Fruit fly (Drosophila melanogaster) whole organism, embryonic: ENCODE measurements around the gene CG3088.
A peak's percentile ranks its signal among the peaks of the same experiment; 100 is the strongest.

ENCODE experiments used
- Atf-2 ChIP-seq: fragments of 200-800 bp; sonication (Bioruptor generic); optimal IDR thresholded peaks from 2 replicates; lab custom pipeline; 2016; ENCODE audit warnings: missing biosample characterization, missing genetic modification characterization
- CG10543 ChIP-seq: fragments of 200-800 bp; sonication (Bioruptor generic); optimal IDR thresholded peaks from 3 replicates; lab custom pipeline; 2017; ENCODE audit warnings: missing biosample characterization, mild to moderate bottlenecking, missing genetic modification characterization, moderate library complexity
- CG10654 ChIP-seq: fragments of 200-800 bp; sonication (Bioruptor generic); optimal IDR thresholded peaks from 2 replicates; lab custom pipeline; 2016; ENCODE audit warnings: missing biosample characterization, missing genetic modification characterization
- CG12769 ChIP-seq: fragments of 200-800 bp; sonication (Bioruptor generic); optimal IDR thresholded peaks from 2 replicates; lab custom pipeline; 2019; ENCODE audit warnings: missing biosample characterization, mild to moderate bottlenecking, missing genetic modification characterization, moderate library complexity
- CG12942 ChIP-seq: fragments of 200-800 bp; sonication (Bioruptor generic); optimal IDR thresholded peaks from 3 replicates; lab custom pipeline; 2016; ENCODE audit warnings: missing biosample characterization, missing genetic modification characterization
- CG13624 ChIP-seq: fragments of 200-800 bp; sonication (Bioruptor generic); optimal IDR thresholded peaks from 2 replicates; lab custom pipeline; 2016; ENCODE audit warnings: missing biosample characterization, missing genetic modification characterization
- CG14965 ChIP-seq: fragments of 200-800 bp; sonication (Bioruptor generic); optimal IDR thresholded peaks from 2 replicates; lab custom pipeline; 2016; ENCODE audit warnings: missing biosample characterization, missing genetic modification characterization, borderline replicate concordance
- CG18764 ChIP-seq: fragments of 200-800 bp; sonication (Bioruptor generic); optimal IDR thresholded peaks from 3 replicates; lab custom pipeline; 2016; ENCODE audit warnings: missing biosample characterization, missing genetic modification characterization
- CG34376 ChIP-seq: fragments of 200-800 bp; sonication (Bioruptor generic); optimal IDR thresholded peaks from 2 replicates; lab custom pipeline; 2018; ENCODE audit warnings: missing biosample characterization, mild to moderate bottlenecking, missing genetic modification characterization
- CG4730 ChIP-seq: fragments of 200-800 bp; sonication (Bioruptor generic); IDR thresholded peaks from 2 replicates; pipeline ENCODE4 v1.3.6; 2022; ENCODE audit warnings: missing biosample characterization, missing genetic modification characterization
- CG5245 ChIP-seq: fragments of 200-800 bp; sonication (Bioruptor generic); optimal IDR thresholded peaks from 3 replicates; lab custom pipeline; 2016; ENCODE audit warnings: missing biosample characterization, missing genetic modification characterization
- CG6175 ChIP-seq: fragments of 200-800 bp; sonication (Bioruptor generic); IDR thresholded peaks from 3 replicates; pipeline ENCODE4 v1.3.6; 2022; ENCODE audit warnings: missing biosample characterization, missing genetic modification characterization
- CG7786 ChIP-seq: fragments of 200-800 bp; sonication (Bioruptor generic); optimal IDR thresholded peaks from 2 replicates; lab custom pipeline; 2016; ENCODE audit warnings: missing biosample characterization, missing genetic modification characterization
- CG9727 ChIP-seq: fragments of 200-800 bp; sonication (Bioruptor generic); optimal IDR thresholded peaks from 3 replicates; lab custom pipeline; 2017; ENCODE audit warnings: missing biosample characterization, mild to moderate bottlenecking, missing genetic modification characterization
- D19B ChIP-seq: fragments of 200-800 bp; sonication (Bioruptor generic); optimal IDR thresholded peaks from 2 replicates; lab custom pipeline; 2017; ENCODE audit warnings: missing biosample characterization, mild to moderate bottlenecking, missing genetic modification characterization
- Dp ChIP-seq: fragments of 200-800 bp; sonication (Bioruptor generic); optimal IDR thresholded peaks from 2 replicates; lab custom pipeline; 2018; ENCODE audit warnings: missing biosample characterization, mild to moderate bottlenecking, missing genetic modification characterization, moderate library complexity
- E2f2 ChIP-seq: fragments of 200-800 bp; sonication (Bioruptor generic); IDR thresholded peaks from 2 replicates; pipeline ENCODE4 v1.3.6; 2022; ENCODE audit warnings: missing biosample characterization, missing genetic modification characterization
- Hr78 ChIP-seq, 2 experiments: fragments of 200-800 bp in 1 of 2; fragments of >200 bp in 1 of 2; sonication (Bioruptor generic) in 1 of 2; optimal IDR thresholded peaks; 2 replicates each; lab custom pipeline; 2017 to 2019; ENCODE audit warnings: missing biosample characterization in 2 of 2, missing genetic modification characterization in 2 of 2, mild to moderate bottlenecking in 1 of 2, moderate library complexity in 1 of 2
- Kr ChIP-seq: fragments of 200-800 bp; sonication (Bioruptor generic); optimal IDR thresholded peaks from 2 replicates; lab custom pipeline; 2017; ENCODE audit warnings: missing biosample characterization, mild to moderate bottlenecking, missing genetic modification characterization
- Med ChIP-seq: fragments of 200-800 bp; sonication (Bioruptor generic); peaks from one replicate; lab custom pipeline; 2016; ENCODE audit warnings: missing biosample characterization, missing genetic modification characterization, mild to moderate bottlenecking, inconsistent platforms, moderate library complexity
- Sin3A ChIP-seq: fragments of >200 bp; optimal IDR thresholded peaks from 2 replicates; lab custom pipeline; 2018
- Vsx1 ChIP-seq: fragments of 200-800 bp; sonication (Bioruptor generic); optimal IDR thresholded peaks from 2 replicates; lab custom pipeline; 2017; ENCODE audit warnings: missing biosample characterization, mild to moderate bottlenecking, missing genetic modification characterization, missing genetic modification reagents
- Xbp1 ChIP-seq: fragments of 200-800 bp; sonication (Bioruptor generic); optimal IDR thresholded peaks from 3 replicates; lab custom pipeline; 2016; ENCODE audit warnings: missing biosample characterization, mild to moderate bottlenecking, missing genetic modification characterization
- al ChIP-seq: fragments of 200-800 bp; sonication (Bioruptor generic); IDR thresholded peaks from 2 replicates; pipeline ENCODE4 v1.3.6; 2022; ENCODE audit warnings: missing biosample characterization, missing genetic modification characterization
- ap ChIP-seq: fragments of 200-800 bp; sonication (Bioruptor generic); IDR thresholded peaks from 2 replicates; pipeline ENCODE4 v1.3.6; 2022; ENCODE audit warnings: missing biosample characterization, missing genetic modification characterization
- bab2 ChIP-seq: fragments of 200-800 bp; sonication (Bioruptor generic); optimal IDR thresholded peaks from 2 replicates; lab custom pipeline; 2016; ENCODE audit warnings: missing biosample characterization, missing genetic modification characterization
- bbx ChIP-seq: fragments of 200-800 bp; sonication (Bioruptor generic); IDR thresholded peaks from 2 replicates; pipeline ENCODE4 v1.3.6; 2022; ENCODE audit warnings: missing biosample characterization, missing genetic modification characterization; ENCODE audit not compliant: partially characterized antibody
- cad ChIP-seq: fragments of >200 bp; optimal IDR thresholded peaks from 2 replicates; lab custom pipeline; 2017; ENCODE audit warnings: missing biosample characterization, missing genetic modification characterization
- caup ChIP-seq: fragments of 200-800 bp; sonication (Bioruptor generic); optimal IDR thresholded peaks from 3 replicates; lab custom pipeline; 2017; ENCODE audit warnings: missing biosample characterization, mild to moderate bottlenecking, missing genetic modification characterization, moderate library complexity; ENCODE audit not compliant: severe bottlenecking
- cg ChIP-seq: fragments of 200-800 bp; sonication (Bioruptor generic); optimal IDR thresholded peaks from 3 replicates; lab custom pipeline; 2019; ENCODE audit warnings: missing biosample characterization, mild to moderate bottlenecking, missing genetic modification characterization, moderate library complexity
- danr ChIP-seq: fragments of 200-800 bp; sonication (Bioruptor generic); IDR thresholded peaks from 2 replicates; pipeline ENCODE4 v1.3.6; 2022; ENCODE audit warnings: missing biosample characterization, missing genetic modification characterization
- gsb ChIP-seq: fragments of 200-800 bp; sonication (Bioruptor generic); IDR thresholded peaks from 2 replicates; pipeline ENCODE4 v1.3.6; 2022; ENCODE audit warnings: missing biosample characterization, missing genetic modification characterization
- lilli ChIP-seq: fragments of 200-800 bp; sonication (Bioruptor generic); optimal IDR thresholded peaks from 3 replicates; lab custom pipeline; 2016; ENCODE audit warnings: missing biosample characterization, missing genetic modification characterization
- lola ChIP-seq, 3 experiments: fragments of >200 bp in 2 of 3; fragments of 200-800 bp in 1 of 3; sonication (Bioruptor generic) in 1 of 3; optimal IDR thresholded peaks; 2 replicates each; lab custom pipeline; 2017 to 2019; ENCODE audit warnings: missing biosample characterization in 3 of 3, missing genetic modification characterization in 3 of 3, mild to moderate bottlenecking in 1 of 3, moderate library complexity in 1 of 3
- nom ChIP-seq: fragments of 200-800 bp; sonication (Bioruptor generic); optimal IDR thresholded peaks from 2 replicates; lab custom pipeline; 2017; ENCODE audit warnings: missing biosample characterization, missing genetic modification characterization, mild to moderate bottlenecking, moderate library complexity, missing genetic modification reagents
- pan ChIP-seq, 4 experiments: fragments of >200 bp in 3 of 4; fragments of 200-800 bp in 1 of 4; sonication (Bioruptor generic) in 1 of 4; optimal IDR thresholded peaks in 3 of 4; IDR thresholded peaks in 1 of 4; 2 replicates each; pipeline versions ENCODE4 v1.3.6 to Lab custom; 2017 to 2022; ENCODE audit warnings: missing biosample characterization in 2 of 4, missing genetic modification characterization in 2 of 4, mixed read lengths in 1 of 4
- psq ChIP-seq: fragments of 200-800 bp; sonication (Bioruptor generic); optimal IDR thresholded peaks from 2 replicates; lab custom pipeline; 2017; ENCODE audit warnings: missing biosample characterization, missing genetic modification characterization
- sens-2 ChIP-seq: fragments of 200-800 bp; sonication (Bioruptor generic); IDR thresholded peaks from 2 replicates; pipeline ENCODE4 v1.3.6; 2022; ENCODE audit warnings: missing biosample characterization, missing genetic modification characterization
- ssp ChIP-seq: fragments of 200-800 bp; sonication (Bioruptor generic); IDR thresholded peaks from 2 replicates; pipeline ENCODE4 v1.3.6; 2022; ENCODE audit warnings: missing biosample characterization, missing genetic modification characterization
- sug ChIP-seq: fragments of 200-800 bp; optimal IDR thresholded peaks from 2 replicates; lab custom pipeline; 2019; ENCODE audit warnings: missing biosample characterization, mild to moderate bottlenecking, missing genetic modification characterization, moderate library complexity
- trem ChIP-seq: fragments of 200-800 bp; optimal IDR thresholded peaks from 3 replicates; lab custom pipeline; 2019; ENCODE audit warnings: missing biosample characterization, mild to moderate bottlenecking, missing genetic modification characterization, moderate library complexity
- z ChIP-seq: fragments of 200-800 bp; sonication (Bioruptor generic); IDR thresholded peaks from 3 replicates; pipeline ENCODE4 v1.3.6; 2022; ENCODE audit warnings: missing biosample characterization, missing genetic modification characterization
- zf30C ChIP-seq: fragments of 200-800 bp; sonication (Bioruptor generic); optimal IDR thresholded peaks from 3 replicates; lab custom pipeline; 2018; ENCODE audit warnings: missing biosample characterization, mild to moderate bottlenecking, missing genetic modification characterization

The CG3088 gene

DNA sequence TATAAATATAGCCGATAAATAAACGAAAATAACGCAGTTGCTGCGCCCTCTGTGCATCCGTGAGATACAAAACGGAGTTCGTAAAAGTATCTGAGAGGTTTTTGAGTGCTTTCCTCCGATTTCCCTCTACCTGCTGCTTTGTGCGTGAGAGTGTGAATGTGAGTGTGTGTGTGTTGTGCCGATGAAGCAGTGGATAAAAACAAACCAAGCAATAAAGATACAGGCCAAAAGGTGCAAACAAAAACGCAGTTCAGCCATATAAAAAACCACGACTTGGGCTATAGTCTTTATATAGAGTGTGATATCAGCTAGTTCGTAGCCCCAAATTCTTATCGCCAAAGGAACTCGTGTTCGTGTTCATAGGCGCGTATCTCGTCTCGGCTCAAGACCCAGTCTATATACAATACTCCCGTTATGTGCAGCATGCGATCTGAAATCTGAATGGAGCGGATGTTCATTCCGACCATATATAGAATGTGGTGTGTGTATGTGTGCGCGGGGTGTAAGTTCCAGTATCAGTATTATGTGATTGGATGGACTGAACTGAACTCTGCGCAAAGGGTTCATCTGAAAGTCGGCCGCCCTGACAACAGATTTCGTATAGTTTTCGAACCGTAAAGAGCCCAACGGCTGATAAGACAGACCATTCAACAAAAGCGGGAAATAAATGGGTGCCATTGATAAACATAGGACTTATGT is 14.5 kb upstream of the CG3088 start (continued):
- TF ChIP-seq z (GFP tag; lab: Robert Waterston, UW), result peak; percentile 95
- TF ChIP-seq ap (GFP tag; lab: Robert Waterston, UW), result no peak
- no peak for TF ChIP-seq Vsx1 (GFP tag; lab: Kevin White, UChicago)
- 0 out of 2 replicates have a peak, but pooled peaks have one; percentile 12 for TF ChIP-seq E2f2 (GFP tag; lab: Robert Waterston, UW)
- peak in 1 of 2 experiments; percentile 77 for TF ChIP-seq Hr78 (GFP tag; optimal IDR thresholded peaks at IDR 0.05; lab: Kevin White, UChicago)
- no peak for TF ChIP-seq caup (GFP tag; lab: Kevin White, UChicago)
- TF ChIP-seq CG12942, result no peak
- TF ChIP-seq CG9727 (GFP tag; lab: Kevin White, UChicago), result peak; percentile 38
- no peak for TF ChIP-seq ssp (GFP tag; lab: Robert Waterston, UW)
- TF ChIP-seq sens-2 (GFP tag; lab: Robert Waterston, UW), result 0 out of 2 replicates have a peak, but pooled peaks have one; percentile 10
- TF ChIP-seq gsb (GFP tag; lab: Robert Waterston, UW), result no peak
- no peak for TF ChIP-seq zf30C
- no peak for TF ChIP-seq Kr
- TF ChIP-seq cad, result peak; percentile 20
- no peak for TF ChIP-seq CG5245 (GFP tag; lab: Kevin White, UChicago)
- TF ChIP-seq nom (GFP tag; lab: Kevin White, UChicago), result no peak
- TF ChIP-seq cg (GFP tag; lab: Kevin White, UChicago), result peak; percentile 75
- no peak for TF ChIP-seq CG6175
- TF ChIP-seq Dp (GFP tag; lab: Kevin White, UChicago), result no peak
- TF ChIP-seq sug (tag; lab: Kevin White, UChicago), result peak; percentile 65
- TF ChIP-seq pan (optimal IDR thresholded peaks at IDR 0.05; lab: Kevin White, UChicago), result no peak
- no peak for TF ChIP-seq pan (GFP tag; optimal IDR thresholded peaks at IDR 0.05 in 1 of 2, IDR thresholded peaks at IDR 0.05 in 1 of 2)
- TF ChIP-seq CG14965 (GFP tag; lab: Kevin White, UChicago), result no peak
- no peak for TF ChIP-seq CG4730 (GFP tag; lab: Robert Waterston, UW)
- 0 out of 2 replicates have a peak, but pooled peaks have one; percentile 13 for TF ChIP-seq bbx (GFP tag; lab: Robert Waterston, UW)
- no peak for TF ChIP-seq CG12769
- no peak for TF ChIP-seq Sin3A (lab: Kevin White, UChicago)
- no peak for TF ChIP-seq CG10654
- TF ChIP-seq psq (GFP tag; lab: Kevin White, UChicago), result peak; percentile 48
- no peak for TF ChIP-seq CG7786 (GFP tag; lab: Kevin White, UChicago)
- TF ChIP-seq Med (GFP tag; lab: Kevin White, UChicago), result peak; percentile 61
- no peak for TF ChIP-seq lola (GFP tag; optimal IDR thresholded peaks at IDR 0.05; lab: Kevin White, UChicago)
- no peak for TF ChIP-seq D19B (GFP tag; lab: Kevin White, UChicago)
- TF ChIP-seq Xbp1, result no peak
- TF ChIP-seq Atf-2 (GFP tag; lab: Kevin White, UChicago), result no peak
- no peak for TF ChIP-seq al (GFP tag; lab: Robert Waterston, UW)
- TF ChIP-seq lilli (GFP tag; lab: Kevin White, UChicago), result no peak
- TF ChIP-seq trem (tag; lab: Kevin White, UChicago), result no peak
- no peak for TF ChIP-seq bab2 (GFP tag; lab: Kevin White, UChicago)
- no peak for TF ChIP-seq danr (GFP tag; lab: Robert Waterston, UW)
- no peak for TF ChIP-seq CG18764 (GFP tag; lab: Kevin White, UChicago)
- TF ChIP-seq CG13624 (GFP tag; lab: Kevin White, UChicago), result no peak
- TF ChIP-seq CG10543 (GFP tag; lab: Kevin White, UChicago), result peak; percentile 39
- TF ChIP-seq CG34376 (GFP tag; lab: Kevin White, UChicago), result peak; percentile 91
